Worm (Caenorhabditis elegans) whole organism, late embryonic: ENCODE measurements around the gene folt-1.

Experiments used
- C08G9.2 ChIP-seq: sonication (generic microtip); optimal IDR thresholded peaks from 2 replicates; lab custom pipeline; 2016; ENCODE audit warnings: mild to moderate bottlenecking, missing genetic modification characterization, moderate library complexity, missing compliant biosample characterization
- C38D4.7 ChIP-seq: fragments of 200-800 bp; sonication (Bioruptor generic); optimal IDR thresholded peaks from 2 replicates; lab custom pipeline; 2018; ENCODE audit warnings: mild to moderate bottlenecking, missing genetic modification characterization, moderate library complexity, missing compliant biosample characterization
- K09A11.1 ChIP-seq: sonication (generic microtip); optimal IDR thresholded peaks from 2 replicates; lab custom pipeline; 2017; ENCODE audit warnings: antibody characterized with exemption, mild to moderate bottlenecking, missing genetic modification characterization, missing compliant biosample characterization; ENCODE audit not compliant: insufficient read depth
- Y22D7AL.16 ChIP-seq: sonication (generic microtip); optimal IDR thresholded peaks from 2 replicates; lab custom pipeline; 2016; ENCODE audit warnings: missing genetic modification characterization, missing compliant biosample characterization
- ama-1 ChIP-seq: fragments of 150-350 bp; optimal IDR thresholded peaks from 2 replicates; lab custom pipeline; 2014
- ceh-19 ChIP-seq: fragments of 200-800 bp; sonication (Bioruptor generic); optimal IDR thresholded peaks from 2 replicates; lab custom pipeline; 2018; ENCODE audit warnings: mild to moderate bottlenecking, missing genetic modification characterization, missing compliant biosample characterization
- ceh-24 ChIP-seq: sonication (generic microtip); optimal IDR thresholded peaks from 2 replicates; lab custom pipeline; 2016; ENCODE audit warnings: mild to moderate bottlenecking, missing genetic modification characterization, missing compliant biosample characterization
- ceh-30 ChIP-seq: fragments of 150-350 bp; optimal IDR thresholded peaks from 2 replicates; lab custom pipeline; 2014; ENCODE audit warnings: missing biosample characterization, missing genetic modification characterization
- ceh-31 ChIP-seq: sonication (generic microtip); optimal IDR thresholded peaks from 2 replicates; lab custom pipeline; 2016; ENCODE audit warnings: missing genetic modification characterization, missing compliant biosample characterization
- ceh-34 ChIP-seq: sonication (generic microtip); optimal IDR thresholded peaks from 2 replicates; lab custom pipeline; 2016; ENCODE audit warnings: mild to moderate bottlenecking, missing genetic modification characterization, missing compliant biosample characterization
- ceh-45 ChIP-seq: fragments of 200-800 bp; sonication (Bioruptor generic); IDR thresholded peaks from 2 replicates; pipeline ENCODE4 v1.3.6; 2022; ENCODE audit warnings: missing genetic modification reagents, missing genetic modification characterization, missing compliant biosample characterization
- ceh-9 ChIP-seq: sonication (generic microtip); optimal IDR thresholded peaks from 2 replicates; lab custom pipeline; 2016; ENCODE audit warnings: mild to moderate bottlenecking, missing genetic modification characterization, inconsistent platforms, missing compliant biosample characterization
- dmd-4 ChIP-seq: sonication (generic microtip); optimal IDR thresholded peaks from 2 replicates; lab custom pipeline; 2016; ENCODE audit warnings: borderline replicate concordance, missing genetic modification characterization, missing compliant biosample characterization
- dve-1 ChIP-seq: sonication (generic microtip); optimal IDR thresholded peaks from 2 replicates; lab custom pipeline; 2017; ENCODE audit warnings: antibody characterized with exemption, mild to moderate bottlenecking, missing genetic modification characterization, missing compliant biosample characterization
- elt-2 ChIP-seq: sonication (generic microtip); optimal IDR thresholded peaks from 2 replicates; lab custom pipeline; 2016; ENCODE audit warnings: missing genetic modification reagents, missing genetic modification characterization, missing compliant biosample characterization
- elt-4 ChIP-seq: sonication (generic microtip); optimal IDR thresholded peaks from 2 replicates; lab custom pipeline; 2016; ENCODE audit warnings: missing genetic modification characterization, missing compliant biosample characterization
- eyg-1 ChIP-seq: sonication (generic microtip); optimal IDR thresholded peaks from 2 replicates; lab custom pipeline; 2016; ENCODE audit warnings: missing genotype, missing genetic modification characterization, missing compliant biosample characterization
- fkh-10 ChIP-seq: fragments of 150-350 bp; optimal IDR thresholded peaks from 2 replicates; lab custom pipeline; 2014; ENCODE audit warnings: missing biosample characterization, missing genetic modification reagents, missing genetic modification characterization
- fkh-6 ChIP-seq: sonication (generic microtip); optimal IDR thresholded peaks from 2 replicates; lab custom pipeline; 2016; ENCODE audit warnings: missing genetic modification characterization, missing compliant biosample characterization
- hlh-15 ChIP-seq: sonication (generic microtip); optimal IDR thresholded peaks from 2 replicates; lab custom pipeline; 2016; ENCODE audit warnings: missing genetic modification characterization, missing compliant biosample characterization
- hlh-30 ChIP-seq: sonication (generic microtip); optimal IDR thresholded peaks from 2 replicates; lab custom pipeline; 2017; ENCODE audit warnings: antibody characterized with exemption, missing genetic modification characterization, missing compliant biosample characterization; ENCODE audit not compliant: insufficient read depth
- hlh-8 ChIP-seq: sonication (generic microtip); optimal IDR thresholded peaks from 2 replicates; lab custom pipeline; 2016; ENCODE audit warnings: missing genotype, missing genetic modification characterization, missing compliant biosample characterization
- lim-6 ChIP-seq: sonication (generic microtip); optimal IDR thresholded peaks from 2 replicates; lab custom pipeline; 2016; ENCODE audit warnings: missing genetic modification characterization, missing compliant biosample characterization
- madf-2 ChIP-seq: sonication (generic microtip); optimal IDR thresholded peaks from 2 replicates; lab custom pipeline; 2017; ENCODE audit warnings: missing genetic modification characterization, missing compliant biosample characterization
- mec-3 ChIP-seq: sonication (generic microtip); optimal IDR thresholded peaks from 2 replicates; lab custom pipeline; 2016; ENCODE audit warnings: borderline replicate concordance, missing genetic modification characterization, missing compliant biosample characterization
- nfya-1 ChIP-seq: sonication (generic microtip); optimal IDR thresholded peaks from 2 replicates; lab custom pipeline; 2017; ENCODE audit warnings: missing genetic modification characterization, mild to moderate bottlenecking, missing compliant biosample characterization, antibody characterized with exemption, moderate library complexity
- nhr-11 ChIP-seq: fragments of 150-350 bp; optimal IDR thresholded peaks from 2 replicates; lab custom pipeline; 2014; ENCODE audit warnings: missing biosample characterization, missing genetic modification characterization
- nhr-232 ChIP-seq: sonication (generic microtip); optimal IDR thresholded peaks from 2 replicates; lab custom pipeline; 2016; ENCODE audit warnings: missing genetic modification characterization, missing compliant biosample characterization
- npax-4 ChIP-seq: sonication (generic microtip); optimal IDR thresholded peaks from 2 replicates; lab custom pipeline; 2016; ENCODE audit warnings: missing genetic modification characterization, missing compliant biosample characterization
- pat-9 ChIP-seq: fragments of 200-800 bp; sonication (Bioruptor generic); optimal IDR thresholded peaks from 2 replicates; lab custom pipeline; 2018; ENCODE audit warnings: mild to moderate bottlenecking, missing genetic modification characterization, moderate library complexity, missing compliant biosample characterization
- pha-4 ChIP-seq: fragments of 150-350 bp; optimal IDR thresholded peaks from 2 replicates; lab custom pipeline; 2018; ENCODE audit warnings: missing biosample characterization, missing genetic modification reagents, missing genetic modification characterization
- pros-1 ChIP-seq: fragments of 150-350 bp; optimal IDR thresholded peaks from 2 replicates; lab custom pipeline; 2014; ENCODE audit warnings: missing biosample characterization, missing genetic modification reagents, missing genetic modification characterization
- rnt-1 ChIP-seq: sonication (generic microtip); optimal IDR thresholded peaks from 2 replicates; lab custom pipeline; 2016; ENCODE audit warnings: missing genetic modification characterization, missing compliant biosample characterization
- sox-2 ChIP-seq: fragments of 200-800 bp; sonication (Bioruptor generic); IDR thresholded peaks from 2 replicates; pipeline ENCODE4 v1.3.6; 2022; ENCODE audit warnings: missing genetic modification reagents, missing genetic modification characterization, missing compliant biosample characterization
- syd-9 ChIP-seq: sonication (generic microtip); optimal IDR thresholded peaks from 2 replicates; lab custom pipeline; 2016; ENCODE audit warnings: mild to moderate bottlenecking, missing genetic modification characterization, moderate library complexity, missing compliant biosample characterization
- tbx-7 ChIP-seq: sonication (generic microtip); optimal IDR thresholded peaks from 2 replicates; lab custom pipeline; 2016; ENCODE audit warnings: missing genotype, missing genetic modification characterization, missing compliant biosample characterization
- ttx-3 ChIP-seq: sonication (generic microtip); optimal IDR thresholded peaks from 2 replicates; lab custom pipeline; 2016; ENCODE audit warnings: missing genetic modification reagents, missing genetic modification characterization, missing compliant biosample characterization
- unc-3 ChIP-seq, 2 experiments: fragments of 200-800 bp in 1 of 2; sonication (Bioruptor generic) in 1 of 2; sonication (generic microtip) in 1 of 2; conservative IDR thresholded peaks in 1 of 2; optimal IDR thresholded peaks in 1 of 2; 2 replicates each; pipeline versions ENCODE4 v1.3.6 to Lab custom; 2016 to 2022; ENCODE audit warnings: missing compliant biosample characterization in 2 of 2, missing genetic modification characterization in 2 of 2, missing genetic modification reagents in 1 of 2
- unc-42 ChIP-seq: sonication (generic microtip); optimal IDR thresholded peaks from 2 replicates; lab custom pipeline; 2016; ENCODE audit warnings: missing genotype, missing genetic modification characterization, missing compliant biosample characterization
- unc-55 ChIP-seq: sonication (generic microtip); optimal IDR thresholded peaks from 2 replicates; lab custom pipeline; 2017; ENCODE audit warnings: missing biosample characterization, missing genetic modification reagents, missing genetic modification characterization
- unc-86 ChIP-seq: sonication (generic microtip); optimal IDR thresholded peaks from 2 replicates; lab custom pipeline; 2016; ENCODE audit warnings: missing genetic modification characterization, missing compliant biosample characterization

Gene folt-1

ce11 chrV:11123817-11124337 lies 17.4 kb upstream of the folt-1 start, which contains the start of the genes atp-5 and lmtr-3 (continued):
- TF ChIP-seq ceh-24 (tag; lab: Kevin White, UChicago) (no peak), Y22D7AL.16 (no peak), pat-9 (no peak), K09A11.1 (tag; lab: Kevin White, UChicago) (no peak), elt-2 (tag; lab: Kevin White, UChicago) (peak; percentile 60), nfya-1 (tag; lab: Kevin White, UChicago) (peak; percentile 39), ceh-9 (tag; lab: Kevin White, UChicago) (no peak), pros-1 (tag; lab: Kevin White, UChicago) (no peak), C08G9.2 (peak; percentile 92), hlh-30 (tag; lab: Kevin White, UChicago) (peak; percentile 16), unc-55 (GFP tag; lab: Kevin White, UChicago) (no peak), madf-2 (tag; lab: Kevin White, UChicago) (no peak), eyg-1 (no peak), unc-3 (GFP tag; conservative IDR thresholded peaks at IDR 0.05; lab: Robert Waterston, UW) (no peak), unc-3 (tag; optimal IDR thresholded peaks at IDR 0.05; lab: Kevin White, UChicago) (no peak), ceh-19 (GFP tag; lab: Kevin White, UChicago) (no peak), lim-6 (tag; lab: Kevin White, UChicago) (peak; percentile 71), mec-3 (peak; percentile 77), pha-4 (tag; lab: Kevin White, UChicago) (no peak), hlh-8 (tag; lab: Kevin White, UChicago) (peak; percentile 80), fkh-10 (no peak), syd-9 (tag; lab: Kevin White, UChicago) (no peak), unc-42 (peak; percentile 25), C38D4.7 (GFP tag; lab: Kevin White, UChicago) (no peak), npax-4 (no peak), rnt-1 (tag; lab: Kevin White, UChicago) (peak; percentile 74), nhr-11 (tag; lab: Kevin White, UChicago) (no peak), fkh-6 (tag; lab: Kevin White, UChicago) (peak; percentile 68), ceh-31 (tag; lab: Kevin White, UChicago) (peak; percentile 97), tbx-7 (tag; lab: Kevin White, UChicago) (peak; percentile 80), elt-4 (no peak), hlh-15 (no peak), nhr-232 (tag; lab: Kevin White, UChicago) (no peak), dmd-4 (tag; lab: Kevin White, UChicago) (no peak), unc-86 (tag; lab: Kevin White, UChicago) (no peak), dve-1 (no peak), ama-1 (no peak), ceh-34 (tag; lab: Kevin White, UChicago) (peak; percentile 37), sox-2 (GFP tag; lab: Robert Waterston, UW) (no peak), ceh-45 (GFP tag; lab: Robert Waterston, UW) (no peak)

ce11 chrV:11124922-11125321 lies 16.4 kb upstream of the folt-1 start, which contains the start of gene C06H2.2:
TSS of gene C06H2.2 (plus strand) at chrV:11125222.
- TF ChIP-seq madf-2 (tag; lab: Kevin White, UChicago): no peak
- TF ChIP-seq ceh-30 (tag; lab: Kevin White, UChicago): no peak
- no peak for TF ChIP-seq Y22D7AL.16
- no peak for TF ChIP-seq ttx-3 (tag; lab: Kevin White, UChicago)
- no peak for TF ChIP-seq eyg-1
